Worm (Caenorhabditis elegans) whole organism, young adult: Measurements from ENCODE around the gene ogdh-2.

Experiments used
- F10E7.11 ChIP-seq: sonication (generic microtip); optimal IDR thresholded peaks from 2 replicates; lab custom pipeline; 2017; ENCODE audit warnings: mild to moderate bottlenecking, missing genetic modification characterization, moderate library complexity, missing compliant biosample characterization
- ama-1 ChIP-seq, 3 experiments: fragments of 150-350 bp in 1 of 3; sonication (generic microtip) in 2 of 3; optimal IDR thresholded peaks; 2 replicates each; lab custom pipeline; 2014 to 2018; ENCODE audit warnings: missing biosample characterization in 2 of 3, missing genetic modification characterization in 2 of 3, missing genetic modification reagents in 2 of 3
- attf-3 ChIP-seq: fragments of 200-800 bp; sonication (Bioruptor generic); conservative IDR thresholded peaks from 2 replicates; pipeline ENCODE4 v1.3.6; 2022; ENCODE audit warnings: missing genetic modification reagents, missing genetic modification characterization, missing compliant biosample characterization

- TF ChIP-seq ama-1 (optimal IDR thresholded peaks at IDR 0.05; lab: Kevin White, UChicago) (no peak), ama-1 (GFP tag; optimal IDR thresholded peaks at IDR 0.05; lab: Kevin White, UChicago) (no peak), attf-3 (GFP tag; lab: Robert Waterston, UW) (no peak), F10E7.11 (tag; lab: Kevin White, UChicago) (no peak)
Observed at ce11 chrV:12209951-12210350, 15.6 kb downstream of the ogdh-2 start.
